Worm (Caenorhabditis elegans) whole organism, early embryonic: Measurements from ENCODE around the gene srg-61.

Experiments
- ama-1 ChIP-seq: fragments of 150-350 bp; optimal IDR thresholded peaks from 2 replicates; lab custom pipeline; 2014
- flt-1 ChIP-seq: fragments of 200-800 bp; sonication (Bioruptor generic); IDR thresholded peaks from 2 replicates; pipeline ENCODE4 v1.3.6; 2022; ENCODE audit warnings: missing genetic modification characterization, missing compliant biosample characterization
- sea-1 ChIP-seq: fragments of 200-800 bp; sonication (Bioruptor generic); conservative IDR thresholded peaks from 2 replicates; pipeline ENCODE4 v1.3.6; 2022; ENCODE audit warnings: missing genetic modification characterization, missing compliant biosample characterization
- tbx-11 ChIP-seq: fragments of 200-800 bp; sonication (Bioruptor generic); IDR thresholded peaks from 2 replicates; pipeline ENCODE4 v1.3.6; 2022; ENCODE audit warnings: missing genetic modification characterization, missing compliant biosample characterization
- tra-4 ChIP-seq: sonication (generic microtip); optimal IDR thresholded peaks from 2 replicates; lab custom pipeline; 2017; ENCODE audit warnings: missing genetic modification characterization, missing compliant biosample characterization

DNA sequence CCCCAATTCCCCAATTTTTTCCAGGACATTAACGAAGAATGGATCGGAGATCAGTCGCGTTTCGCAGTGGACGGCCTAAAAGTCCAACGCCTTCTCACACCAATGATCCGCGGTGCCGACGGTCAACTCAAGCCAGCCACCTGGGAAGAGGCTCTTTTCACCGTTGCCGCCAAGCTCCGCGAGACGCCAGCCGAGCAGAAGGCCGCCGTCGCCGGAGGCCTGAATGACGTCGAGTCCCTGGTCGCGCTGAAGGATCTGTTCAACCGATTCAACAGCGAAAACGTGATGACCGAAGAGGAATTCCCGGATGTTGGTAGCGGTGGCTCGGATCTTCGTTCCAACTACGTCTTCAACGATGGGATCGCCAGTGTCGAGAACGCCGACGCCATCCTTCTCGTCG, 37.2 kb downstream of the srg-61 start:
- TF ChIP-seq tra-4 (no peak), ama-1 (no peak), sea-1 (GFP tag; lab: Robert Waterston, UW) (no peak), tbx-11 (GFP tag; lab: Robert Waterston, UW) (no peak), flt-1 (GFP tag; lab: Robert Waterston, UW) (no peak)
